Worm (Caenorhabditis elegans) whole organism, mixed stage, embryonic: ENCODE results near the gene fkh-8.
A peak's percentile ranks its signal among the peaks of the same experiment; 100 is the strongest.

Experiments used
- M03D4.4 ChIP-seq: sonication (generic microtip); optimal IDR thresholded peaks from 2 replicates; lab custom pipeline; 2017; ENCODE audit warnings: mild to moderate bottlenecking, missing genetic modification characterization, missing compliant biosample characterization
- bed-3 ChIP-seq: fragments of 200-800 bp; sonication (Bioruptor generic); optimal IDR thresholded peaks from 3 replicates; lab custom pipeline; 2018; ENCODE audit warnings: mild to moderate bottlenecking, missing genetic modification characterization, moderate library complexity, missing compliant biosample characterization
- blmp-1 ChIP-seq: fragments of 150-350 bp; optimal IDR thresholded peaks from 2 replicates; lab custom pipeline; 2014; ENCODE audit warnings: missing biosample characterization, missing genetic modification characterization
- ceh-39 ChIP-seq: fragments of 150-350 bp; optimal IDR thresholded peaks from 2 replicates; lab custom pipeline; 2014; ENCODE audit warnings: missing biosample characterization, missing genetic modification characterization
- ceh-83 ChIP-seq: fragments of 200-800 bp; sonication (Bioruptor generic); optimal IDR thresholded peaks from 2 replicates; lab custom pipeline; 2018; ENCODE audit warnings: mild to moderate bottlenecking, missing genetic modification characterization, missing compliant biosample characterization
- ces-1 ChIP-seq: fragments of 150-350 bp; optimal IDR thresholded peaks from 2 replicates; lab custom pipeline; 2014; ENCODE audit warnings: missing biosample characterization, missing genetic modification reagents, missing genetic modification characterization
- cnd-1 ChIP-seq: fragments of 200-800 bp; sonication (Bioruptor generic); optimal IDR thresholded peaks from 2 replicates; lab custom pipeline; 2018; ENCODE audit warnings: mild to moderate bottlenecking, missing genetic modification characterization, missing compliant biosample characterization
- drap-1 ChIP-seq: fragments of 200-800 bp; sonication (Bioruptor generic); optimal IDR thresholded peaks from 3 replicates; lab custom pipeline; 2018; ENCODE audit warnings: mild to moderate bottlenecking, missing genetic modification characterization, missing compliant biosample characterization
- elt-1 ChIP-seq: sonication (generic microtip); optimal IDR thresholded peaks from 2 replicates; lab custom pipeline; 2017; ENCODE audit warnings: missing genetic modification characterization, mild to moderate bottlenecking, missing compliant biosample characterization, antibody characterized with exemption, moderate library complexity, borderline replicate concordance; ENCODE audit not compliant: insufficient read depth
- ham-2 ChIP-seq: fragments of 200-800 bp; sonication (Bioruptor generic); optimal IDR thresholded peaks from 2 replicates; lab custom pipeline; 2018; ENCODE audit warnings: mild to moderate bottlenecking, missing genetic modification characterization, missing compliant biosample characterization
- hlh-1 ChIP-seq: fragments of 150-350 bp; optimal IDR thresholded peaks from 2 replicates; lab custom pipeline; 2014; ENCODE audit warnings: missing biosample characterization, missing genetic modification reagents, missing genetic modification characterization
- lin-13 ChIP-seq: fragments of 150-350 bp; optimal IDR thresholded peaks from 2 replicates; lab custom pipeline; 2014; ENCODE audit warnings: missing biosample characterization, missing genetic modification characterization
- lin-32 ChIP-seq: fragments of 200-800 bp; sonication (Bioruptor generic); optimal IDR thresholded peaks from 2 replicates; lab custom pipeline; 2018; ENCODE audit warnings: mild to moderate bottlenecking, missing genetic modification characterization, missing compliant biosample characterization
- lsy-2 ChIP-seq: fragments of 150-350 bp; optimal IDR thresholded peaks from 2 replicates; lab custom pipeline; 2014; ENCODE audit warnings: missing biosample characterization, missing genetic modification characterization
- mab-5 ChIP-seq: fragments of 150-350 bp; optimal IDR thresholded peaks from 2 replicates; lab custom pipeline; 2014; ENCODE audit warnings: missing biosample characterization, missing genetic modification characterization
- mep-1 ChIP-seq: fragments of 150-350 bp; optimal IDR thresholded peaks from 2 replicates; lab custom pipeline; 2017; ENCODE audit warnings: missing biosample characterization, missing genetic modification reagents, missing genetic modification characterization, inconsistent platforms
- mls-2 ChIP-seq: sonication (generic microtip); optimal IDR thresholded peaks from 2 replicates; lab custom pipeline; 2016; ENCODE audit warnings: mild to moderate bottlenecking, missing genetic modification characterization, moderate library complexity, missing compliant biosample characterization
- nhr-12 ChIP-seq: fragments of 150-350 bp; optimal IDR thresholded peaks from 2 replicates; lab custom pipeline; 2014; ENCODE audit warnings: missing biosample characterization, missing genetic modification characterization
- nhr-2 ChIP-seq: fragments of 150-350 bp; optimal IDR thresholded peaks from 2 replicates; lab custom pipeline; 2014; ENCODE audit warnings: missing biosample characterization, missing genetic modification characterization
- nhr-237 ChIP-seq: fragments of 150-350 bp; optimal IDR thresholded peaks from 2 replicates; lab custom pipeline; 2014; ENCODE audit warnings: missing biosample characterization, missing genetic modification characterization
- nhr-76 ChIP-seq: sonication (generic microtip); optimal IDR thresholded peaks from 2 replicates; lab custom pipeline; 2017; ENCODE audit warnings: missing biosample characterization, missing genetic modification characterization
- pha-4 ChIP-seq: fragments of 150-350 bp; optimal IDR thresholded peaks from 2 replicates; lab custom pipeline; 2018; ENCODE audit warnings: missing biosample characterization, missing genetic modification reagents, missing genetic modification characterization
- sem-2 ChIP-seq: fragments of 200-800 bp; sonication (Bioruptor generic); optimal IDR thresholded peaks from 2 replicates; lab custom pipeline; 2018; ENCODE audit warnings: mild to moderate bottlenecking, missing genetic modification characterization, missing compliant biosample characterization
- snpc-4 ChIP-seq: fragments of 150-350 bp; optimal IDR thresholded peaks from 2 replicates; lab custom pipeline; 2014; ENCODE audit warnings: missing biosample characterization, missing genetic modification characterization
- unc-120 ChIP-seq: sonication (generic microtip); optimal IDR thresholded peaks from 2 replicates; lab custom pipeline; 2017; ENCODE audit warnings: missing genetic modification characterization, missing compliant biosample characterization; ENCODE audit not compliant: poor library complexity, severe bottlenecking
- unc-39 ChIP-seq: fragments of 150-350 bp; optimal IDR thresholded peaks from 2 replicates; lab custom pipeline; 2014; ENCODE audit warnings: missing biosample characterization, missing genetic modification characterization
- unc-62 ChIP-seq: fragments of 150-350 bp; optimal IDR thresholded peaks from 2 replicates; lab custom pipeline; 2014; ENCODE audit warnings: missing biosample characterization, missing genetic modification reagents, missing genetic modification characterization
- zip-8 ChIP-seq: fragments of 150-350 bp; optimal IDR thresholded peaks from 2 replicates; lab custom pipeline; 2014; ENCODE audit warnings: missing biosample characterization, missing genetic modification characterization
- ztf-11 ChIP-seq: fragments of 150-350 bp; optimal IDR thresholded peaks from 2 replicates; lab custom pipeline; 2014; ENCODE audit warnings: missing biosample characterization, missing genetic modification characterization

The fkh-8 gene

DNA sequence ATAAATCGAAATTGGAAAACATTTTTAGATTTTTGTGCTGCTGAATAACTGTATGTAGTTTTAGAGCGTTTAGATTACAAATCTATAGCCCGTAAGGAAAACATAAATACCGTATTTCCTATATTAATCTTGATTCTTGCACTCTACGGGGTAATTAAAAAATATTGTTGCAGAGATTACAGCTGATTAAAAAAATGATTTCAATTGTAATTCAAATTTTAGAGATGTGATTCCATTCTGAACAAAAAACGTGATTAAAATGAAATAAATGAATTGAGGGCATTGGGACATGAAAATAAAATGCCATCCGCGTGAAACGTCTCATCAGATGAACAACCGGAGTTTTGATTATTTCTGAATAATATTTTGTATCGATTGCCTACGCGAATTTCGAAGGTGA, 1.3 kb upstream of the fkh-8 start, which contains the start of gene cpb-2:
cpb-2 (plus strand) TSS at position 301 of the 400 bp plus-strand sequence.
- TF ChIP-seq mep-1 (no peak), elt-1 (tag; lab: Kevin White, UChicago) (no peak), mls-2 (tag; lab: Kevin White, UChicago) (no peak), pha-4 (no peak), hlh-1 (tag; lab: Kevin White, UChicago) (no peak), mab-5 (no peak), nhr-76 (no peak), cnd-1 (tag; lab: Kevin White, UChicago) (no peak), ceh-39 (tag; lab: Kevin White, UChicago) (no peak), zip-8 (tag; lab: Kevin White, UChicago) (no peak), ztf-11 (tag; lab: Kevin White, UChicago) (no peak)

DNA sequence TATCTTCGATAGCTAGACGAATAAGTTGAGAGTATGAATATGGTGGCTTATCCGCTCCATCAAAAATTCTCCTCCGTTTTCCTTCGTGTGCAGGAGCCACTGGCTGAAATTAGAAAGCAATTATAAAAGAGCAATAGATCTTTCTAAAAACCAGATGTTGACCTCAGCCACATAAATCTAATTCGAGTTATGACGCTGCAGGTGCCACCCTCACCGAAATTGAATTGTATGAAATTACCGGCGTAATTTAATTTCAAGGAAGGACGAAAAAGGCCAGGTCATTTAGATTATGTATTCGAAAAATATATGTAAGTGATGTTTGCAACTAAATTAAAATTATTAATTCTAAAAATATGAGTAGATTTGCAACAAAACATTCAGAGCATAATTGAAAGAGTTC, 423 bp downstream of the fkh-8 start:
- TF ChIP-seq M03D4.4 (tag; lab: Kevin White, UChicago) (no peak), ces-1 (GFP tag; lab: Kevin White, UChicago) (peak; percentile 95)

ce11 chrII:6181337-6181736, 9.9 kb downstream of the fkh-8 start:
- no peak for TF ChIP-seq mep-1
- TF ChIP-seq nhr-12 = no peak
- peak; percentile 62 for TF ChIP-seq hlh-1 (tag; lab: Kevin White, UChicago)
- TF ChIP-seq unc-120 (tag; lab: Kevin White, UChicago) = peak; percentile 56
- TF ChIP-seq cnd-1 (tag; lab: Kevin White, UChicago) = no peak
- TF ChIP-seq drap-1 = no peak
- TF ChIP-seq ces-1 (GFP tag; lab: Kevin White, UChicago) = peak; percentile 16

ce11 chrII:6180552-6180951, 10.6 kb downstream of the fkh-8 start:
- TF ChIP-seq ham-2 (GFP tag; lab: Kevin White, UChicago) = no peak
- TF ChIP-seq snpc-4 (tag; lab: Kevin White, UChicago) = no peak
- TF ChIP-seq bed-3 (GFP tag; lab: Kevin White, UChicago) = no peak
- TF ChIP-seq ceh-83 = no peak
- TF ChIP-seq M03D4.4 (tag; lab: Kevin White, UChicago) = no peak
- TF ChIP-seq unc-62 = no peak
- TF ChIP-seq lsy-2 (tag; lab: Kevin White, UChicago) = no peak
- no peak for TF ChIP-seq lin-13 (tag; lab: Kevin White, UChicago)
- TF ChIP-seq mls-2 (tag; lab: Kevin White, UChicago) = no peak
- TF ChIP-seq nhr-76 = no peak
- TF ChIP-seq blmp-1 (tag; lab: Kevin White, UChicago) = no peak
- no peak for TF ChIP-seq elt-1 (tag; lab: Kevin White, UChicago)
- TF ChIP-seq ztf-11 (tag; lab: Kevin White, UChicago) = no peak
- TF ChIP-seq ceh-39 (tag; lab: Kevin White, UChicago) = no peak
- TF ChIP-seq, all 35 proteins: peak for 0

DNA sequence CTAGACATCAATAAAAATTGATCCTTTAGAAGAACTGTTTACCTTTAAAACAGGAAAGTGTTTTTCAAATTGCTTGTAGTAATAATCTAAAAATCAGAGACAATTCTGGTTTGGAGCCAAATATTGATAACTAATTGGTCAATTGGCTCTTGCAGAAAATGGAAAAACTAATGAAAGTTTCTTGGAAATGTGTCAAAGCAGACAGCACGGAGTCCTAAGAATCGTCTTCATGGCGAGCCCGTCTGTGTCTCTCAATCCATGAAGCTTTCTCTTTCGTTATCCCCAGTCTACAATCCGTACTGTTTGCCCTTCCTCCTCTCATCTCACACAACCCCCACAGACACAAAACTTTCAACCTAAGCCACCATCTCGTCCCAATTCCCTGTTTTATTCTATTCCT, 11.7 kb downstream of the fkh-8 start, which contains the start of gene F40H3.1:
F40H3.1 (plus strand) TSS at position 301 of the 400 bp plus-strand sequence.
- TF ChIP-seq unc-39 (tag; lab: Kevin White, UChicago) (no peak), unc-120 (tag; lab: Kevin White, UChicago) (no peak), mab-5 (no peak), hlh-1 (tag; lab: Kevin White, UChicago) (no peak), nhr-12 (no peak), sem-2 (GFP tag; lab: Kevin White, UChicago) (no peak), nhr-237 (no peak), lin-32 (GFP tag; lab: Kevin White, UChicago) (no peak), nhr-2 (no peak), ceh-39 (tag; lab: Kevin White, UChicago) (no peak), cnd-1 (tag; lab: Kevin White, UChicago) (no peak), nhr-76 (no peak), pha-4 (no peak), mep-1 (no peak), lsy-2 (tag; lab: Kevin White, UChicago) (no peak)

ce11 chrII:6178743-6179129, 12.5 kb downstream of the fkh-8 start:
- no peak for TF ChIP-seq lsy-2 (tag; lab: Kevin White, UChicago)
- no peak for TF ChIP-seq bed-3 (GFP tag; lab: Kevin White, UChicago)
- no peak for TF ChIP-seq pha-4
- TF ChIP-seq mls-2 (tag; lab: Kevin White, UChicago) = no peak
- TF ChIP-seq ztf-11 (tag; lab: Kevin White, UChicago) = no peak
- no peak for TF ChIP-seq nhr-12
- no peak for TF ChIP-seq mep-1
